Fruit fly (Drosophila melanogaster): ENCODE results near the gene Ost48.

Ost48 gene

dm6 chrX:9136776-9137550, 21.4 kb downstream of the Ost48 start (continued):
- TF ChIP-seq lilli (GFP tag; optimal IDR thresholded peaks at IDR 0.05) (peak; percentile 34), CG34376 (GFP tag; optimal IDR thresholded peaks at IDR 0.05) (no peak), Oli (tag; optimal IDR thresholded peaks at IDR 0.05) (peak; percentile 59), CG15514 (GFP tag; optimal IDR thresholded peaks at IDR 0.05) (peak; percentile 26), Sox102F (GFP tag; optimal IDR thresholded peaks at IDR 0.05) (peak; percentile 74), ERR (GFP tag; optimal IDR thresholded peaks at IDR 0.05) (no peak), wek (GFP tag; optimal IDR thresholded peaks at IDR 0.05) (peak; percentile 26), prd (optimal IDR thresholded peaks at IDR 0.05) (no peak), prd (GFP tag; IDR thresholded peaks at IDR 0.05) (peak; percentile 69), Optix (GFP tag; IDR thresholded peaks at IDR 0.05) (no peak), crp (GFP tag; optimal IDR thresholded peaks at IDR 0.05) (peak in 1 of 2 experiments; percentile 45), CG14050 (GFP tag; IDR thresholded peaks at IDR 0.05) (peak; percentile 25; the same call in 1 of the 3 replicates), Ravus (GFP tag; IDR thresholded peaks at IDR 0.05) (no peak), CG12236 (GFP tag; optimal IDR thresholded peaks at IDR 0.05) (peak; percentile 26), Bteb2 (GFP tag; optimal IDR thresholded peaks at IDR 0.05) (no peak), unpg (GFP tag; optimal IDR thresholded peaks at IDR 0.05) (peak; percentile 64), CG33213 (GFP tag; optimal IDR thresholded peaks at IDR 0.05) (peak; percentile 23), tup (GFP tag; optimal IDR thresholded peaks at IDR 0.05) (peak; percentile 2), D19B (GFP tag; optimal IDR thresholded peaks at IDR 0.05) (no peak), cas (GFP tag; IDR thresholded peaks at IDR 0.05) (no peak), vnd (GFP tag; IDR thresholded peaks at IDR 0.05; ENCODE audit: partially characterized antibody) (no peak), Side (GFP tag; optimal IDR thresholded peaks at IDR 0.05) (no peak), zfh1 (GFP tag; IDR thresholded peaks at IDR 0.05) (peak; percentile 59; the same call in 1 of the 3 replicates), Dek (tag; optimal IDR thresholded peaks at IDR 0.05) (peak; percentile 2), CG4328 (GFP tag; optimal IDR thresholded peaks at IDR 0.05) (no peak), sug (tag; optimal IDR thresholded peaks at IDR 0.05) (no peak), gce (GFP tag; IDR thresholded peaks at IDR 0.05) (0 out of 3 replicates have a peak, but pooled peaks have one; percentile 31), CG10209 (GFP tag; optimal IDR thresholded peaks at IDR 0.05) (peak; percentile 22), CG7963 (GFP tag; IDR thresholded peaks at IDR 0.05; ENCODE audit: partially characterized antibody) (no peak), danr (GFP tag; IDR thresholded peaks at IDR 0.05) (no peak), GATAe (GFP tag; conservative IDR thresholded peaks at IDR 0.05) (no peak), Sox100B (GFP tag; optimal IDR thresholded peaks at IDR 0.05) (peak; percentile 16), nerfin-1 (tag; optimal IDR thresholded peaks at IDR 0.05) (no peak), cwo (GFP tag; optimal IDR thresholded peaks at IDR 0.05) (no peak), CG1647 (GFP tag; optimal IDR thresholded peaks at IDR 0.05) (no peak), so (GFP tag; IDR thresholded peaks at IDR 0.05) (no peak), fd96Cb (tag; optimal IDR thresholded peaks at IDR 0.05) (peak; percentile 35), croc (GFP tag; conservative IDR thresholded peaks at IDR 0.05) (no peak), Opbp (GFP tag; IDR thresholded peaks at IDR 0.05; ENCODE audit: partially characterized antibody) (no peak), Scr (GFP tag; IDR thresholded peaks at IDR 0.05; ENCODE audit: partially characterized antibody) (no peak), Dip2 (GFP tag; IDR thresholded peaks at IDR 0.05) (no peak), phol (tag; optimal IDR thresholded peaks at IDR 0.05) (peak; percentile 58), sima (GFP tag; optimal IDR thresholded peaks at IDR 0.05) (no peak), CG31224 (GFP tag; IDR thresholded peaks at IDR 0.05) (0 out of 2 replicates have a peak, but pooled peaks have one; percentile 9), CG1832 (GFP tag; optimal IDR thresholded peaks at IDR 0.05) (no peak), Hr78 (GFP tag; optimal IDR thresholded peaks at IDR 0.05) (no peak), CG4854 (GFP tag; optimal IDR thresholded peaks at IDR 0.05) (no peak), Tbp (GFP tag; optimal IDR thresholded peaks at IDR 0.05) (no peak)
